Worm (Caenorhabditis elegans): Measurements from ENCODE around the gene fat-3.

fat-3 gene

DNA sequence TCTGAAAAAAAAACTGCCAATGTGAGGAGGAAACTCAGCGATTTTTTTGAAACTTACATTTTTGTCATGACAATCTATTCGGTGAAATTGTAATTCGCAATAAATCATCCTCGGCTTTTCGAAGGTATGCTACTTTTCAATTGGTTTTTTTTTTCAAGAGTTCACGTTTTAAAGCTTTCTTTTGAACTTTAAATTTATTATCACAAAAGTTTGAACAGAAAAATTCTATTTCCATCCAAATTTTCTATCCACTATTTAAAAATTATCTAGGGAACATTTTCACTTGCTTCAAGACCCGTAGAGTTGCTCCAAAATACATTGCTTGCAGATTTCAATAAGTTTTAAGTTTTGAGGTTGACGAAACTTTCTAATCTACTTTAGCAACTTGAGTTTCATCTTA lies 43.8 kb downstream of the fat-3 start, which contains the start of gene K07F5.6:
Gene K07F5.6, minus strand, starts transcription at position 101 of the 400 bp plus-strand sequence.
- TF ChIP-seq Y53F4B.3 (GFP tag; IDR thresholded peaks at IDR 0.05) (no peak), athp-1 (tag; optimal IDR thresholded peaks at IDR 0.05) (no peak), attf-5 (GFP tag; optimal IDR thresholded peaks at IDR 0.05) (no peak), ceh-91 (GFP tag; IDR thresholded peaks at IDR 0.05) (no peak), unc-62 (GFP tag; optimal IDR thresholded peaks at IDR 0.05) (no peak), nfya-1 (tag; optimal IDR thresholded peaks at IDR 0.05; ENCODE audit: borderline replicate concordance, insufficient read depth) (no peak), pbrm-1 (GFP tag; IDR thresholded peaks at IDR 0.05) (no peak), ccch-3 (GFP tag; optimal IDR thresholded peaks at IDR 0.05) (no peak), tlf-1 (GFP tag; optimal IDR thresholded peaks at IDR 0.05) (no peak), rcor-1 (GFP tag; IDR thresholded peaks at IDR 0.05) (no peak), let-607 (tag; optimal IDR thresholded peaks at IDR 0.05) (no peak), ceh-79 (tag; optimal IDR thresholded peaks at IDR 0.05) (no peak), madf-3 (GFP tag; IDR thresholded peaks at IDR 0.05) (no peak), ztf-25 (GFP tag; IDR thresholded peaks at IDR 0.05) (no peak), snpc-1.3 (tag; optimal IDR thresholded peaks at IDR 0.05; ENCODE audit: insufficient read depth) (no peak), egl-18 (GFP tag; IDR thresholded peaks at IDR 0.05) (no peak), attf-6 (GFP tag; IDR thresholded peaks at IDR 0.05) (no peak), let-526 (GFP tag; IDR thresholded peaks at IDR 0.05) (no peak), mel-28 (tag; optimal IDR thresholded peaks at IDR 0.05; ENCODE audit: borderline replicate concordance) (no peak), zfh-2 (GFP tag; conservative IDR thresholded peaks at IDR 0.05) (no peak)

DNA sequence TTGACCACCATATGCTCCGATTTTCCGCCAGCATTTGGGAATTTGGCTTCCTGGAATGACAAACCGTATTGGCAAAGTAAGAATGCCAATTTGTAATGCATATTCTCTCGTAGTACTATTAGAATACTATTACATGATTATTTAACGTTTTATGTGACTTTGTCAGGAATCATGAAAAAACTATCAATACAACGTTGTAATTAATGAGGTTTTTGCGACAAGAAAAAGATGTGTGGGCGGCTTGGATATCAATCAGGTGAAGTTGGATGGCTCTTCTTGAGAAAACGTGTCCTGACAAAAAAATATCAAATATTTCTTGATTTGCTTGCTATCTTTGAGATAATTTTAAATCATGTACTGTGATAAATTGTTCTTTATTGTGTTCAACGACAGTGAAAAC lies 45.3 kb downstream of the fat-3 start, which contains the start of gene K07F5.7:
Gene K07F5.7, minus strand, starts transcription at position 101 of the 400 bp plus-strand sequence.
- TF ChIP-seq cebp-1 (GFP tag; IDR thresholded peaks at IDR 0.05) (no peak), cebp-1 (tag; optimal IDR thresholded peaks at IDR 0.05) (no peak), D2030.7 (GFP tag; IDR thresholded peaks at IDR 0.05) (no peak), akir-1 (GFP tag; optimal IDR thresholded peaks at IDR 0.05) (no peak), sea-2 (GFP tag; IDR thresholded peaks at IDR 0.05) (no peak), sdz-38 (tag; optimal IDR thresholded peaks at IDR 0.05) (no peak), hlh-12 (tag; optimal IDR thresholded peaks at IDR 0.05) (no peak), ceh-91 (GFP tag; IDR thresholded peaks at IDR 0.05) (no peak), ets-4 (GFP tag; optimal IDR thresholded peaks at IDR 0.05) (no peak), atf-7 (tag; optimal IDR thresholded peaks at IDR 0.05) (no peak), F33H1.4 (GFP tag; IDR thresholded peaks at IDR 0.05) (no peak), Y53G8AR.9 (GFP tag; conservative IDR thresholded peaks at IDR 0.05) (no peak), dox-1 (GFP tag; IDR thresholded peaks at IDR 0.05) (no peak), T07F8.4 (tag; optimal IDR thresholded peaks at IDR 0.05) (no peak), ztf-26 (tag; optimal IDR thresholded peaks at IDR 0.05) (no peak)

DNA sequence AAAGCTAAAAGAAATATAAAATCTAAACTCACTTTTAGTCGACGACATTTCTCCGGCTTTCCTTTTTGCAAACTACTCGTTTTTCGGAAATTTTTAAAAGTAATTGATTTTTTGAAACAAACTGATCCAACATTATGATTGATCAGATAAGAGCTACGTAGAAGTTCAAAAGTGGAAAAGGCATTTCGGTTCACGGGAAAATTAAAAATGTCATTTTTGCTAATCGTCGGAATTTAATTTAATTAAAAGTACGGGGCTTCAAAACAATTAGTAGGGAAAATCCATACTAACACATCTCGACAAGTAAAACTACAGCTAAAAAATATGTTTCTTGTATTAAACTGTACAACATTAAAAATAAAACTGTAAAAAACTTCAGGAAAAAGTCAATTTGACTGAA lies 46.8 kb downstream of the fat-3 start, which contains the start of gene K07F5.8:
Gene K07F5.8, minus strand, starts transcription at position 101 of the 400 bp plus-strand sequence.
- TF ChIP-seq chd-7 (tag; optimal IDR thresholded peaks at IDR 0.05), result no peak
- TF ChIP-seq ccch-3 (GFP tag; optimal IDR thresholded peaks at IDR 0.05), result no peak
- no peak for TF ChIP-seq ceh-58 (GFP tag; IDR thresholded peaks at IDR 0.05)
- no peak for TF ChIP-seq B0336.3 (GFP tag; IDR thresholded peaks at IDR 0.05)
- no peak for TF ChIP-seq F55B11.4 (tag; optimal IDR thresholded peaks at IDR 0.05; ENCODE audit: borderline replicate concordance, insufficient read depth)
- TF ChIP-seq die-1 (tag; optimal IDR thresholded peaks at IDR 0.05), result no peak
- no peak for TF ChIP-seq egl-44 (GFP tag; IDR thresholded peaks at IDR 0.05)
- no peak for TF ChIP-seq sea-2 (GFP tag; IDR thresholded peaks at IDR 0.05)
- TF ChIP-seq athp-1 (tag; optimal IDR thresholded peaks at IDR 0.05), result no peak
- no peak for TF ChIP-seq ztf-3 (GFP tag; optimal IDR thresholded peaks at IDR 0.05)
- TF ChIP-seq gei-17 (GFP tag; optimal IDR thresholded peaks at IDR 0.05), result no peak
